Worm (Caenorhabditis elegans) whole organism, L3 larva: ENCODE measurements around the gene ttr-19.
A peak's percentile ranks its signal among the peaks of the same experiment; 100 is the strongest.

Experiments used
- R02D3.7 ChIP-seq: fragments of 150-350 bp; optimal IDR thresholded peaks from 2 replicates; lab custom pipeline; 2014; ENCODE audit warnings: missing biosample characterization, missing genetic modification characterization
- ZK546.5 ChIP-seq: sonication (generic microtip); optimal IDR thresholded peaks from 2 replicates; lab custom pipeline; 2017; ENCODE audit warnings: missing biosample characterization, missing genetic modification characterization
- aly-2 ChIP-seq: fragments of 150-350 bp; optimal IDR thresholded peaks from 2 replicates; lab custom pipeline; 2014; ENCODE audit warnings: missing biosample characterization, missing genetic modification characterization
- ama-1 ChIP-seq: fragments of 150-350 bp; optimal IDR thresholded peaks from 2 replicates; lab custom pipeline; 2018
- ceh-16 ChIP-seq: sonication (generic microtip); optimal IDR thresholded peaks from 2 replicates; lab custom pipeline; 2017; ENCODE audit warnings: missing biosample characterization, missing genetic modification characterization
- ceh-28 ChIP-seq: fragments of 150-350 bp; optimal IDR thresholded peaks from 2 replicates; lab custom pipeline; 2014; ENCODE audit warnings: missing biosample characterization, missing genetic modification reagents, missing genetic modification characterization
- ceh-82 ChIP-seq: fragments of 150-350 bp; optimal IDR thresholded peaks from 2 replicates; lab custom pipeline; 2014; ENCODE audit warnings: missing biosample characterization, missing genetic modification characterization
- ceh-9 ChIP-seq: sonication (generic microtip); optimal IDR thresholded peaks from 2 replicates; lab custom pipeline; 2018; ENCODE audit warnings: missing biosample characterization, missing genetic modification characterization
- daf-12 ChIP-seq: fragments of 150-350 bp; optimal IDR thresholded peaks from 2 replicates; lab custom pipeline; 2014; ENCODE audit warnings: missing biosample characterization, missing genetic modification reagents, missing genetic modification characterization
- egl-27 ChIP-seq: sonication (generic microtip); optimal IDR thresholded peaks from 4 replicates; lab custom pipeline; 2017; ENCODE audit warnings: missing biosample characterization, missing genetic modification reagents, missing genetic modification characterization
- egl-5 ChIP-seq: fragments of 150-350 bp; optimal IDR thresholded peaks from 2 replicates; lab custom pipeline; 2017; ENCODE audit warnings: missing biosample characterization, missing genetic modification reagents, missing genetic modification characterization, inconsistent platforms
- elt-1 ChIP-seq: fragments of 150-350 bp; optimal IDR thresholded peaks from 2 replicates; lab custom pipeline; 2014; ENCODE audit warnings: missing biosample characterization, missing genetic modification characterization
- elt-2 ChIP-seq: sonication (generic microtip); optimal IDR thresholded peaks from 2 replicates; lab custom pipeline; 2016; ENCODE audit warnings: missing genetic modification reagents, mild to moderate bottlenecking, missing genetic modification characterization, missing compliant biosample characterization
- elt-3 ChIP-seq, 3 experiments: fragments of 150-350 bp in 1 of 3; sonication (generic microtip) in 2 of 3; optimal IDR thresholded peaks; 2 replicates in 2 of 3; 4 replicates in 1 of 3; lab custom pipeline; 2014 to 2017; ENCODE audit warnings: missing biosample characterization in 3 of 3, missing genetic modification characterization in 3 of 3
- eor-1 ChIP-seq, 2 experiments: fragments of 150-350 bp; optimal IDR thresholded peaks; 2 replicates each; lab custom pipeline; 2014 to 2018; ENCODE audit warnings: missing biosample characterization in 2 of 2, missing genetic modification characterization in 2 of 2
- fkh-10 ChIP-seq: sonication (generic microtip); optimal IDR thresholded peaks from 2 replicates; lab custom pipeline; 2017; ENCODE audit warnings: missing biosample characterization, missing genetic modification reagents, missing genetic modification characterization
- fkh-2 ChIP-seq: fragments of 150-350 bp; optimal IDR thresholded peaks from 2 replicates; lab custom pipeline; 2014; ENCODE audit warnings: missing biosample characterization, missing genetic modification reagents, missing genetic modification characterization
- fos-1 ChIP-seq: fragments of 150-350 bp; optimal IDR thresholded peaks from 2 replicates; lab custom pipeline; 2014; ENCODE audit warnings: missing biosample characterization, missing genetic modification characterization
- hmg-11 ChIP-seq: sonication (generic microtip); optimal IDR thresholded peaks from 2 replicates; lab custom pipeline; 2016; ENCODE audit warnings: missing genetic modification characterization, missing compliant biosample characterization
- jun-1 ChIP-seq: fragments of 150-350 bp; optimal IDR thresholded peaks from 2 replicates; lab custom pipeline; 2014; ENCODE audit warnings: missing biosample characterization, missing genetic modification reagents, missing genetic modification characterization
- lin-15B ChIP-seq: fragments of 150-350 bp; optimal IDR thresholded peaks from 2 replicates; lab custom pipeline; 2014; ENCODE audit warnings: missing biosample characterization, missing genetic modification characterization
- lin-39 ChIP-seq: fragments of 150-350 bp; optimal IDR thresholded peaks from 2 replicates; lab custom pipeline; 2018; ENCODE audit warnings: missing biosample characterization, missing genetic modification reagents, missing genetic modification characterization
- lsy-12 ChIP-seq: sonication (generic microtip); optimal IDR thresholded peaks from 2 replicates; lab custom pipeline; 2016; ENCODE audit warnings: mild to moderate bottlenecking, missing genetic modification characterization, missing compliant biosample characterization
- mdl-1 ChIP-seq: fragments of 150-350 bp; optimal IDR thresholded peaks from 2 replicates; lab custom pipeline; 2014; ENCODE audit warnings: missing biosample characterization, missing genetic modification characterization
- mml-1 ChIP-seq: fragments of 150-350 bp; sonication (generic microtip); optimal IDR thresholded peaks from 3 replicates; lab custom pipeline; 2014; ENCODE audit warnings: missing biosample characterization, missing genetic modification characterization
- nfya-1 ChIP-seq: sonication (generic microtip); optimal IDR thresholded peaks from 2 replicates; lab custom pipeline; 2017; ENCODE audit warnings: missing genetic modification characterization, mild to moderate bottlenecking, missing compliant biosample characterization, antibody characterized with exemption, moderate library complexity; ENCODE audit not compliant: insufficient read depth
- nhr-11 ChIP-seq: fragments of 150-350 bp; optimal IDR thresholded peaks from 2 replicates; lab custom pipeline; 2014; ENCODE audit warnings: missing biosample characterization, missing genetic modification characterization
- nhr-12 ChIP-seq: fragments of 150-350 bp; optimal IDR thresholded peaks from 2 replicates; lab custom pipeline; 2014; ENCODE audit warnings: missing biosample characterization, missing genetic modification characterization
- nhr-23 ChIP-seq: fragments of 150-350 bp; optimal IDR thresholded peaks from 2 replicates; lab custom pipeline; 2014; ENCODE audit warnings: missing biosample characterization, missing genetic modification reagents, missing genetic modification characterization
- nhr-237 ChIP-seq: fragments of 150-350 bp; optimal IDR thresholded peaks from 2 replicates; lab custom pipeline; 2014; ENCODE audit warnings: missing biosample characterization, missing genetic modification characterization
- nhr-43 ChIP-seq: sonication (generic microtip); optimal IDR thresholded peaks from 2 replicates; lab custom pipeline; 2016; ENCODE audit warnings: mild to moderate bottlenecking, missing genetic modification characterization, missing compliant biosample characterization; ENCODE audit not compliant: poor library complexity, severe bottlenecking
- nhr-67 ChIP-seq: fragments of 150-350 bp; optimal IDR thresholded peaks from 2 replicates; lab custom pipeline; 2014; ENCODE audit warnings: missing biosample characterization, missing genetic modification characterization
- nhr-76 ChIP-seq: fragments of 150-350 bp; sonication (generic microtip); optimal IDR thresholded peaks from 5 replicates; lab custom pipeline; 2014; ENCODE audit warnings: missing biosample characterization, missing genetic modification characterization
- nhr-77 ChIP-seq: fragments of 150-350 bp; optimal IDR thresholded peaks from 2 replicates; lab custom pipeline; 2014; ENCODE audit warnings: missing biosample characterization, missing genetic modification characterization
- pha-4 ChIP-seq: fragments of 150-350 bp; optimal IDR thresholded peaks from 2 replicates; lab custom pipeline; 2014; ENCODE audit warnings: missing biosample characterization, missing genetic modification reagents, missing genetic modification characterization
- pqm-1 ChIP-seq: fragments of 150-350 bp; optimal IDR thresholded peaks from 2 replicates; lab custom pipeline; 2017; ENCODE audit warnings: missing biosample characterization, missing genetic modification characterization, inconsistent platforms
- sea-2 ChIP-seq: fragments of 150-350 bp; sonication (generic microtip); optimal IDR thresholded peaks from 4 replicates; lab custom pipeline; 2014; ENCODE audit warnings: missing biosample characterization, missing genetic modification reagents, missing genetic modification characterization
- skn-1 ChIP-seq: fragments of 150-350 bp; optimal IDR thresholded peaks from 2 replicates; lab custom pipeline; 2014; ENCODE audit warnings: missing biosample characterization, missing genetic modification characterization
- snpc-4 ChIP-seq: fragments of 150-350 bp; optimal IDR thresholded peaks from 2 replicates; lab custom pipeline; 2014; ENCODE audit warnings: missing biosample characterization, missing genetic modification characterization
- tbx-2 ChIP-seq: sonication (generic microtip); optimal IDR thresholded peaks from 2 replicates; lab custom pipeline; 2016; ENCODE audit warnings: mild to moderate bottlenecking, missing genetic modification characterization, missing compliant biosample characterization
- unc-39 ChIP-seq: sonication (generic microtip); optimal IDR thresholded peaks from 4 replicates; lab custom pipeline; 2017; ENCODE audit warnings: missing biosample characterization, missing genetic modification characterization
- unc-62 ChIP-seq: fragments of 150-350 bp; sonication (generic microtip); optimal IDR thresholded peaks from 4 replicates; lab custom pipeline; 2014; ENCODE audit warnings: missing biosample characterization, missing genetic modification reagents, missing genetic modification characterization
- zag-1 ChIP-seq: fragments of 150-350 bp; optimal IDR thresholded peaks from 2 replicates; lab custom pipeline; 2014; ENCODE audit warnings: missing biosample characterization, missing genetic modification characterization
- ztf-11 ChIP-seq: fragments of 150-350 bp; optimal IDR thresholded peaks from 2 replicates; lab custom pipeline; 2014; ENCODE audit warnings: missing biosample characterization, missing genetic modification characterization
- ztf-4 ChIP-seq: fragments of 150-350 bp; optimal IDR thresholded peaks from 2 replicates; lab custom pipeline; 2014; ENCODE audit warnings: missing biosample characterization, missing genetic modification characterization

ttr-19 gene

DNA sequence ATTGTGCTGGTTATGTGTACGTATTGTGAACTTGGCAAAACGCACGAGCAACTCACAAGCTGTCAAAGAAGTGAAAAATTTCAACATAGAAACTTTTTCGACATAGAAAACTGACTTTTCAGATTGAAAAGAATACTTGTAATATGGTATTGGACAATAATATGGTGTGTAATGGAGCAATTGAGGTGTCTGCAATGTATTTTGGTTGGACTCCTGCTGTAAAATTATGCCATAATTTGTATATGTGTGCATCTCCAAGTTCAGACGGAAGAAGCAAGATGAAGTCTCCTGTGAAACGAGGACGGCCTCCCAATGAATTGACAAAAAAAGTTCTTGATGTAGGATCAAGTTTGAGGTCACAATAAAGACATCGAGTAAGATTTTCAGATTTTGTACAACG, 43.4 kb downstream of the ttr-19 start:
- TF ChIP-seq mdl-1 (tag; lab: Kevin White, UChicago), result no peak
- no peak for TF ChIP-seq fos-1 (tag; lab: Kevin White, UChicago)
- no peak for TF ChIP-seq nhr-11 (tag; lab: Kevin White, UChicago)
- no peak for TF ChIP-seq skn-1 (tag; lab: Kevin White, UChicago)
- TF ChIP-seq unc-62 (GFP tag; lab: Kevin White, UChicago), result no peak
- no peak for TF ChIP-seq nhr-23 (tag; lab: Kevin White, UChicago)
- TF ChIP-seq tbx-2 (tag; lab: Kevin White, UChicago), result no peak
- TF ChIP-seq pha-4 (tag; lab: Kevin White, UChicago), result no peak
- TF ChIP-seq nhr-237, result no peak
- no peak for TF ChIP-seq jun-1
- no peak for TF ChIP-seq egl-5
- no peak for TF ChIP-seq ceh-28
- no peak for TF ChIP-seq ama-1 (lab: Kevin White, UChicago)
- TF ChIP-seq mml-1 (tag; lab: Kevin White, UChicago), result no peak

- TF ChIP-seq ZK546.5 (tag; lab: Kevin White, UChicago), result no peak
- no peak for TF ChIP-seq nhr-12 (tag; lab: Kevin White, UChicago)
- TF ChIP-seq elt-2 (tag; lab: Kevin White, UChicago), result no peak
- no peak for TF ChIP-seq aly-2 (tag; lab: Kevin White, UChicago)
- no peak for TF ChIP-seq nhr-77
- TF ChIP-seq ceh-28, result no peak
- no peak for TF ChIP-seq pha-4 (tag; lab: Kevin White, UChicago)
Measured at ce11 chrV:10182984-10183383, 44.2 kb downstream of the ttr-19 start, which contains the start of gene ZK856.4. Gene ZK856.4 (plus strand): TSS chrV:10183284.

ce11 chrV:10179235-10179634, 48.0 kb downstream of the ttr-19 start, which contains the start of gene cul-5:
Gene cul-5 (plus strand): TSS chrV:10179535.
- TF ChIP-seq pha-4 (tag; lab: Kevin White, UChicago) (peak; percentile 29), pqm-1 (tag; lab: Kevin White, UChicago) (peak; percentile 35), ztf-4 (no peak), elt-2 (tag; lab: Kevin White, UChicago) (peak; percentile 28), ama-1 (lab: Kevin White, UChicago) (no peak)

DNA sequence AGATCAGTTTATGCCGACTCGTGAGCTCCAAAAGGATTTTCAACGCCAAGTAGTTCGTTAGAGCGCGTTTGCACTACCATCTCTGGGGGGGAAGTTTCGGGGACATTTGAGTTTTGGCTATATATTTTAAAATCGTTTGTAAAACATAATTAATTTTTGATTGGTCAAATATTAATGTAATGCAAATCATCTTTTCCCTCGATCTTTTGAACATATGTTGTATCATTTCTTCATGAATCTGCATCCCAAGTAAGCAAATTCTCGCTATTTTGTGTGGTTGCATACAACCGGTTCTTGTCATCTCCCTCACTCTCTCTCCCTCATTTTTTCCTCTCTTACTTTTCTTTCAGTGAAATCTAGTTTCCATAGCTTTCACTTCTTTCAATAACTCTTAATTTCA, 49.1 kb downstream of the ttr-19 start:
- TF ChIP-seq ama-1 (lab: Kevin White, UChicago) (no peak), nfya-1 (tag; lab: Kevin White, UChicago) (peak; percentile 45), ZK546.5 (tag; lab: Kevin White, UChicago) (no peak), snpc-4 (peak; percentile 45), hmg-11 (no peak), jun-1 (peak; percentile 10), pqm-1 (tag; lab: Kevin White, UChicago) (peak; percentile 9), eor-1 (tag; optimal IDR thresholded peaks at IDR 0.05; lab: Kevin White, UChicago) (no peak), mml-1 (tag; lab: Kevin White, UChicago) (no peak), zag-1 (tag; lab: Kevin White, UChicago) (no peak), nhr-67 (no peak), elt-3 (tag; optimal IDR thresholded peaks at IDR 0.05; lab: Kevin White, UChicago) (no peak), ztf-11 (tag; lab: Kevin White, UChicago) (no peak), R02D3.7 (tag; lab: Kevin White, UChicago) (no peak), unc-62 (GFP tag; lab: Kevin White, UChicago) (no peak), ceh-9 (no peak), fos-1 (tag; lab: Kevin White, UChicago) (no peak), egl-27 (tag; lab: Kevin White, UChicago) (no peak), ceh-82 (tag; lab: Kevin White, UChicago) (no peak), aly-2 (tag; lab: Kevin White, UChicago) (no peak), egl-5 (no peak), lsy-12 (no peak), ceh-28 (no peak), ztf-4 (no peak), nhr-77 (no peak), fkh-2 (tag; lab: Kevin White, UChicago) (no peak), elt-1 (tag; lab: Kevin White, UChicago) (no peak), nhr-76 (tag; lab: Kevin White, UChicago) (no peak), pha-4 (tag; lab: Kevin White, UChicago) (peak; percentile 73), nhr-23 (tag; lab: Kevin White, UChicago) (peak; percentile 42), mdl-1 (tag; lab: Kevin White, UChicago) (no peak), lin-39 (tag; lab: Kevin White, UChicago) (no peak), elt-2 (tag; lab: Kevin White, UChicago) (peak; percentile 14), skn-1 (tag; lab: Kevin White, UChicago) (peak; percentile 69), nhr-12 (tag; lab: Kevin White, UChicago) (no peak), sea-2 (GFP tag; lab: Kevin White, UChicago) (no peak), fkh-10 (GFP tag; lab: Kevin White, UChicago) (no peak), nhr-237 (no peak), ceh-16 (tag; lab: Kevin White, UChicago) (no peak), daf-12 (tag; lab: Kevin White, UChicago) (no peak), unc-39 (tag; lab: Kevin White, UChicago) (no peak), nhr-43 (tag; lab: Kevin White, UChicago) (peak; percentile 66), lin-15B (peak; percentile 72)
